Worm (Caenorhabditis elegans): ENCODE data around the gene Y58A7A.5.

The Y58A7A.5 gene

DNA sequence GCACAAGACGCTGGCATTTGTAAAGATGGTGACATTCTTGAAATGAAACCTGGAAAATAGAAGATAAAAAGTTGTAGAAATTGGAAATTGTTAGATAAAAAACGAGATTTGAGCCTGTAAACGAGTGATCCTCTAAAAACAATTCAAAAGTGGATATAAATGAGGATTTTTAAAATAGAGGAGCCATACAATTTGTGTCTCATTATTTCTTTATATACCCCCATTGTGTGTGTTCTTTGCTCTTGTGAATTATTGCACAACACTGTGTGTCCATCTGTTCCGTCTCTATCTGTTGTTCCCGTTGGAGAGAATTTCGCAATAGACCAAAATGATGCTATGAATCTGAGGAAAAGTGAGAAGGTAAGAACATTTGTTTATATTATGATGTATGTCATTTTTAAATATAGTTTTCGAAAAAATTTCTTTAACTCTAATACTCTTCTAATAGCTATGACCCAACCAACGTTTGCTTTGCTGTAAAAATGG, at the start of gene Y58A7A.5:
Gene Y58A7A.5 (minus strand): TSS at position 51 of the 486 bp plus-strand sequence.
- TF ChIP-seq lin-39 (tag; optimal IDR thresholded peaks at IDR 0.05) (peak; percentile 26), nfya-1 (tag; optimal IDR thresholded peaks at IDR 0.05; ENCODE audit: insufficient read depth) (peak; percentile 22), pha-4 (tag; optimal IDR thresholded peaks at IDR 0.05) (peak; percentile 28), ceh-28 (tag; optimal IDR thresholded peaks at IDR 0.05) (peak; percentile 3), pqm-1 (tag; optimal IDR thresholded peaks at IDR 0.05) (no peak), elt-3 (tag; optimal IDR thresholded peaks at IDR 0.05) (no peak), elt-1 (tag; optimal IDR thresholded peaks at IDR 0.05) (no peak)

DNA sequence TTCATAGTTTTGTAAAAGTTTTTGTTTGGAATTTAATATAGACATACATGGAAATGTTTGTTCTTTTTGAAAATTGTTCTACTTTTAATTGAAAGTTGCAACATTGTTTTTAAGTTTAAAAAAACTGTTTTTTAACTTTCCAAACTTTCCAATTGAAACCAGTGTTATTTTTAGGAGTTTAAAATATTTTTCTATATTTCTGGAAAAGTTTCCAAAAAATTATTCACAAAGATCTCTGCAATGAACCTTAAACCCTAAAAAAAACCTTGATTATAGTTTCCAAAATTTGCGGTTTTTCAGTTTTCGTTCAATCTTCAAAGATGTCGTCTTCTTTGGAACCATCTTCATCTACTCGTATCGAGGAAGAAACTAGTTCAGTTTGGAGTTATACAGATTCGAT, 45.7 kb upstream of the Y58A7A.5 start, which contains the start of gene F14F9.4:
Gene F14F9.4 (plus strand): TSS at position 301 of the 400 bp plus-strand sequence.
- TF ChIP-seq egl-5 (tag; optimal IDR thresholded peaks at IDR 0.05) (no peak), ztf-4 (tag; optimal IDR thresholded peaks at IDR 0.05) (no peak), daf-12 (tag; optimal IDR thresholded peaks at IDR 0.05) (no peak), zag-1 (tag; optimal IDR thresholded peaks at IDR 0.05) (no peak), elt-2 (tag; optimal IDR thresholded peaks at IDR 0.05) (no peak), pqm-1 (tag; optimal IDR thresholded peaks at IDR 0.05) (no peak), ceh-16 (tag; optimal IDR thresholded peaks at IDR 0.05) (no peak), ZK546.5 (tag; optimal IDR thresholded peaks at IDR 0.05) (no peak), fkh-2 (tag; optimal IDR thresholded peaks at IDR 0.05) (no peak), nfya-1 (tag; optimal IDR thresholded peaks at IDR 0.05; ENCODE audit: insufficient read depth) (no peak), eor-1 (tag; optimal IDR thresholded peaks at IDR 0.05) (no peak), mml-1 (tag; optimal IDR thresholded peaks at IDR 0.05) (no peak), elt-1 (tag; optimal IDR thresholded peaks at IDR 0.05) (no peak), unc-39 (tag; optimal IDR thresholded peaks at IDR 0.05) (no peak)

DNA sequence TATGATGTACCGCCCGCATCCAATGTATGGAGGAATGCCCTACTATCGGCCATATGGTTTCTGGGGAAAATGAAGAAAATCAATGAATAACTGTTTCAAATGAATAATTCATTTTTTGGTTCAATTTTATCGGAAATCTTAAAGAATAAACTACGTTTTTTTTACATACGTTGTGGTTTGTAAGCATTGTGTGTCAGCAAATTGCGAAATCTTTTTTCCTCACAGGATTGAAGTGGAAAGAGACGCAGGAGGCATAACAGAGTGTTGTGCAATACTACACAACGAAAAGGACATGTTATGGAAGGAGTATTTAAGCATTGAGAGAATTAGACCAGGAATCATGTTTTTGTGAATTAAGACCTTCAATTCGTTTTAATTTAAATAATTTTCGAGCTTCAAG, 44.6 kb upstream of the Y58A7A.5 start:
- TF ChIP-seq pha-4 (tag; optimal IDR thresholded peaks at IDR 0.05), result peak; percentile 58
- no peak for TF ChIP-seq nhr-28 (tag; optimal IDR thresholded peaks at IDR 0.05)
- TF ChIP-seq ama-1 (optimal IDR thresholded peaks at IDR 0.05), result no peak
- TF ChIP-seq nhr-76 (tag; optimal IDR thresholded peaks at IDR 0.05), result no peak
- no peak for TF ChIP-seq nhr-67 (tag; optimal IDR thresholded peaks at IDR 0.05)
- TF ChIP-seq hmg-11 (tag; optimal IDR thresholded peaks at IDR 0.05), result peak; percentile 26
- no peak for TF ChIP-seq nhr-43 (tag; optimal IDR thresholded peaks at IDR 0.05; ENCODE audit: poor library complexity, severe bottlenecking)
- peak; percentile 29 for TF ChIP-seq pqm-1 (tag; optimal IDR thresholded peaks at IDR 0.05)
- TF ChIP-seq skn-1 (tag; optimal IDR thresholded peaks at IDR 0.05), result peak; percentile 12
- TF ChIP-seq nhr-12 (tag; optimal IDR thresholded peaks at IDR 0.05), result no peak
- peak; percentile 1 for TF ChIP-seq fkh-10 (GFP tag; optimal IDR thresholded peaks at IDR 0.05)
- TF ChIP-seq ceh-9 (tag; optimal IDR thresholded peaks at IDR 0.05), result no peak
- TF ChIP-seq nhr-77 (tag; optimal IDR thresholded peaks at IDR 0.05), result no peak

DNA sequence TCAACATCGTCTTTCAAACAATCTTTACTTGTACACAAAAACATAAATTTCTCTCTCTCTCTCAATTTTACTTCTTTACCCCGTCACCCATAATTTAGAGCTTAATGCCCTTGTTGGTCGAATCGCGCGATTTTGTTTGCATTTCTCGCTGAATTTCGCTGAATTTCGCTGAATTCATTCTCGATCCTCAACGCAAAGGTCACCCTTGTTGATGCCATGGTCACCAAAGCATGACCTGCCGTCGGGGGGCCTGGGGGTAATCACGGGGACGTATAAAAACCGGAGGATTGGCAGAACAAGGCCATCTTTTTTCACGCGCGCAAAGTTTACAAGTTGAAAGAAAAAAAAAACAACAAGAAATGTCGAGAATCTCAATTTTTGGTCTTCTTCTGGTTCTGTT, 43.2 kb upstream of the Y58A7A.5 start, which contains the start of gene F14F9.8:
Gene F14F9.8 (plus strand): TSS at position 301 of the 400 bp plus-strand sequence.
- no peak for TF ChIP-seq mdl-1 (tag; optimal IDR thresholded peaks at IDR 0.05)
- no peak for TF ChIP-seq nhr-12 (tag; optimal IDR thresholded peaks at IDR 0.05)
- TF ChIP-seq elt-2 (tag; optimal IDR thresholded peaks at IDR 0.05), result no peak
- no peak for TF ChIP-seq snpc-4 (tag; optimal IDR thresholded peaks at IDR 0.05)
- TF ChIP-seq ceh-16 (tag; optimal IDR thresholded peaks at IDR 0.05), result no peak
- no peak for TF ChIP-seq daf-12 (tag; optimal IDR thresholded peaks at IDR 0.05)
- no peak for TF ChIP-seq nhr-25 (tag; optimal IDR thresholded peaks at IDR 0.05)
- no peak for TF ChIP-seq fkh-2 (tag; optimal IDR thresholded peaks at IDR 0.05)
- TF ChIP-seq nhr-28 (tag; optimal IDR thresholded peaks at IDR 0.05), result no peak
- TF ChIP-seq zag-1 (tag; optimal IDR thresholded peaks at IDR 0.05), result no peak
- TF ChIP-seq skn-1 (tag; optimal IDR thresholded peaks at IDR 0.05), result no peak
- no peak for TF ChIP-seq pha-4 (tag; optimal IDR thresholded peaks at IDR 0.05)
- no peak for TF ChIP-seq elt-1 (tag; optimal IDR thresholded peaks at IDR 0.05)
- TF ChIP-seq aly-2 (tag; optimal IDR thresholded peaks at IDR 0.05), result no peak
- TF ChIP-seq jun-1 (tag; optimal IDR thresholded peaks at IDR 0.05), result no peak
- no peak for TF ChIP-seq nhr-43 (tag; optimal IDR thresholded peaks at IDR 0.05; ENCODE audit: poor library complexity, severe bottlenecking)
- no peak for TF ChIP-seq egl-5 (tag; optimal IDR thresholded peaks at IDR 0.05)

DNA sequence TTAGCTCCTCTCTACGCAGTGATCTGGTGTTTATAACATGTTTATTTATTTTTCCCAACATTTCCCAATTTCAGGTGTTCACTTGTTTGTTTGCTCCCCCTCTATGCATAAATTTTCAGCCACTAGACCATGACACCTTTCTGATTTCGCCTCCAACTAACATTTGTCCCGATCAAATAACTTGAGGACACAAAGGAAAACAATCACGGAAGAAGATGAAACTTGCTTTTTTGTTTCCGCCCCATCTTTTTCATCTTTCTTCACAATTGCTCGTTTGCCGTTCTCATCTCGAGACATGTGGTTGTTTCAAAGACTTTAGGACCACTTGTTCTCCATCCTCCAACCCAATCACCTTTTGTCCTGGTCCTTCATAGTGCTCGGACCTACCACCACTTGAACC, 40.0 kb upstream of the Y58A7A.5 start, which contains the start of gene F14F9.5:
Gene F14F9.5 (plus strand): TSS at position 301 of the 400 bp plus-strand sequence.
- TF ChIP-seq elt-2 (tag; optimal IDR thresholded peaks at IDR 0.05) (no peak), nhr-25 (tag; optimal IDR thresholded peaks at IDR 0.05) (no peak), egl-27 (tag; optimal IDR thresholded peaks at IDR 0.05) (no peak), ceh-9 (tag; optimal IDR thresholded peaks at IDR 0.05) (no peak), fos-1 (tag; optimal IDR thresholded peaks at IDR 0.05) (no peak), unc-39 (tag; optimal IDR thresholded peaks at IDR 0.05) (no peak), ZK546.5 (tag; optimal IDR thresholded peaks at IDR 0.05) (no peak), ceh-16 (tag; optimal IDR thresholded peaks at IDR 0.05) (no peak), nhr-76 (tag; optimal IDR thresholded peaks at IDR 0.05) (no peak)
